Worm (Caenorhabditis elegans) whole organism, L3 larva: ENCODE results near the gene Y43F8B.28.

Experiments
- egl-27 ChIP-seq: sonication (generic microtip); optimal IDR thresholded peaks from 4 replicates; lab custom pipeline; 2017; ENCODE audit warnings: missing biosample characterization, missing genetic modification reagents, missing genetic modification characterization
- mml-1 ChIP-seq: fragments of 150-350 bp; sonication (generic microtip); optimal IDR thresholded peaks from 3 replicates; lab custom pipeline; 2014; ENCODE audit warnings: missing biosample characterization, missing genetic modification characterization
- nfya-1 ChIP-seq: sonication (generic microtip); optimal IDR thresholded peaks from 2 replicates; lab custom pipeline; 2017; ENCODE audit warnings: missing genetic modification characterization, mild to moderate bottlenecking, missing compliant biosample characterization, antibody characterized with exemption, moderate library complexity; ENCODE audit not compliant: insufficient read depth
- nhr-12 ChIP-seq: fragments of 150-350 bp; optimal IDR thresholded peaks from 2 replicates; lab custom pipeline; 2014; ENCODE audit warnings: missing biosample characterization, missing genetic modification characterization
- snpc-4 ChIP-seq: fragments of 150-350 bp; optimal IDR thresholded peaks from 2 replicates; lab custom pipeline; 2014; ENCODE audit warnings: missing biosample characterization, missing genetic modification characterization

ce11 chrV:19521351-19522278 lies 36.5 kb downstream of the Y43F8B.28 start:
- no peak for TF ChIP-seq snpc-4 (tag; lab: Kevin White, UChicago)
- TF ChIP-seq nhr-12 (tag; lab: Kevin White, UChicago), result no peak
- peak; percentile 59 for TF ChIP-seq nfya-1 (tag; lab: Kevin White, UChicago)
- no peak for TF ChIP-seq egl-27
- no peak for TF ChIP-seq mml-1 (tag; lab: Kevin White, UChicago)
